1 fruit fly cellular context compared by ENCODE assay signal in the genomic region with DNA sequence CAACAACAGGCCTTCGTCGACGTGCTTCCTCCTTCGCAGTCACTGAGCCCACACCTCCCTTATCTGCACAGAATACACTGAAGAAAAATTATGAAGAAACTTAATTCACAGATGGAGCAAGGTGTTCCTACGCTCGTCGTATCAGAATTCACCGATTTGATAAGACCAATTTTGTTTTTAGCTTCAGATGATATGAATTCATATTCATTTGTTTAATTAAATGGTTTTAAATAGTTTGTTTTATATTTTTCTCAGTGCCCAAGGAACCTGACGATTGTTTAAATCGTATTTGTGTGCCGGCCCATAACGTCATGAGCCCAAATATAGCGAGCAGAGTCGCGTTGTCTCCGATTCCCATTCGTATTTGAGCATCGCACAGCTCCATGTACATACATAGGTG.
TF ChIP-seq lines count a peak whose summit lies in the region.

No protein-coding gene starts in this region.

TF ChIP-seq in whole organism, embryonic, 481 proteins besides CTCF, POLR2A, EP300 and RAD21 (continued from another document and continues in another):
- TF ChIP-seq luna (GFP tag; optimal IDR thresholded peaks at IDR 0.05; lab: Kevin White, UChicago) (no peak), CG6272 (GFP tag; IDR thresholded peaks at IDR 0.05; lab: Robert Waterston, UW) (no peak), CG8924 (tag; optimal IDR thresholded peaks at IDR 0.05; lab: Kevin White, UChicago) (peak; percentile 85), kni (GFP tag; optimal IDR thresholded peaks at IDR 0.05; lab: Kevin White, UChicago) (no peak), CG13624 (GFP tag; optimal IDR thresholded peaks at IDR 0.05; lab: Kevin White, UChicago) (peak; percentile 19), CG31224 (GFP tag; IDR thresholded peaks at IDR 0.05; lab: Robert Waterston, UW) (peak; percentile 43), CG10654 (GFP tag; optimal IDR thresholded peaks at IDR 0.05; lab: Kevin White, UChicago) (no peak), btn (GFP tag; optimal IDR thresholded peaks at IDR 0.05; lab: Kevin White, UChicago) (peak; percentile 63), D (optimal IDR thresholded peaks at IDR 0.05; lab: Kevin White, UChicago) (no peak), D (GFP tag; optimal IDR thresholded peaks at IDR 0.05; lab: Kevin White, UChicago) (peak; percentile 55), CG9797 (GFP tag; optimal IDR thresholded peaks at IDR 0.05; lab: Kevin White, UChicago) (no peak), CG8281 (tag; optimal IDR thresholded peaks at IDR 0.05; lab: Kevin White, UChicago) (peak; percentile 8), CG16863 (GFP tag; optimal IDR thresholded peaks at IDR 0.05; lab: Kevin White, UChicago) (peak; percentile 60), CG3726 (GFP tag; IDR thresholded peaks at IDR 0.05; lab: Robert Waterston, UW) (no peak), ase (GFP tag; IDR thresholded peaks at IDR 0.05; lab: Robert Waterston, UW) (no peak), CG2889 (GFP tag; IDR thresholded peaks at IDR 0.05; lab: Robert Waterston, UW) (no peak), Fer3 (tag; optimal IDR thresholded peaks at IDR 0.05; lab: Kevin White, UChicago) (peak; percentile 15), Aef1 (GFP tag; IDR thresholded peaks at IDR 0.05; lab: Robert Waterston, UW) (0 out of 3 replicates have a peak, but pooled peaks have one; percentile 15), Doc2 (GFP tag; IDR thresholded peaks at IDR 0.05; lab: Robert Waterston, UW) (no peak), sima (GFP tag; optimal IDR thresholded peaks at IDR 0.05; lab: Kevin White, UChicago) (peak; percentile 19), CG4730 (GFP tag; IDR thresholded peaks at IDR 0.05; lab: Robert Waterston, UW) (peak; percentile 7; the same call in 1 of the 2 replicates), Optix (GFP tag; IDR thresholded peaks at IDR 0.05; lab: Robert Waterston, UW) (peak; percentile 66; the same call in 2 of the 3 replicates), sens-2 (GFP tag; IDR thresholded peaks at IDR 0.05; lab: Robert Waterston, UW) (peak; percentile 10; the same call in 1 of the 2 replicates), Rx (GFP tag; IDR thresholded peaks at IDR 0.05; lab: Robert Waterston, UW) (0 out of 2 replicates have a peak, but pooled peaks have one; percentile 5), Neu2 (GFP tag; optimal IDR thresholded peaks at IDR 0.05; lab: Kevin White, UChicago; ENCODE audit: borderline replicate concordance) (peak; percentile 31), Med (GFP tag; lab: Kevin White, UChicago) (peak; percentile 90), Pdp1 (GFP tag; optimal IDR thresholded peaks at IDR 0.05; lab: Kevin White, UChicago) (peak; percentile 57 to 74), Vsx1 (GFP tag; optimal IDR thresholded peaks at IDR 0.05; lab: Kevin White, UChicago) (no peak), ssp (GFP tag; IDR thresholded peaks at IDR 0.05; lab: Robert Waterston, UW) (peak; percentile 34; the same call in 1 of the 2 replicates), CG9437 (GFP tag; optimal IDR thresholded peaks at IDR 0.05; lab: Kevin White, UChicago) (peak; percentile 40), Bgb (GFP tag; IDR thresholded peaks at IDR 0.05; lab: Robert Waterston, UW; ENCODE audit: partially characterized antibody) (no peak), br (optimal IDR thresholded peaks at IDR 0.05; lab: Kevin White, UChicago) (no peak), Kr (GFP tag; optimal IDR thresholded peaks at IDR 0.05; lab: Kevin White, UChicago) (no peak), HLH3B (GFP tag; IDR thresholded peaks at IDR 0.05; lab: Robert Waterston, UW) (no peak), CG8765 (GFP tag; IDR thresholded peaks at IDR 0.05; lab: Robert Waterston, UW) (peak; percentile 85), sens (GFP tag; lab: Kevin White, UChicago) (peak; percentile 97), CG33557 (GFP tag; optimal IDR thresholded peaks at IDR 0.05; lab: Kevin White, UChicago) (peak; percentile 74), CG11504 (tag; optimal IDR thresholded peaks at IDR 0.05; lab: Kevin White, UChicago) (peak; percentile 69), gt (GFP tag; IDR thresholded peaks at IDR 0.05; lab: Robert Waterston, UW) (no peak), Antp (GFP tag; optimal IDR thresholded peaks at IDR 0.05; lab: Kevin White, UChicago) (peak; percentile 28), CG12155 (GFP tag; optimal IDR thresholded peaks at IDR 0.05; lab: Kevin White, UChicago) (peak; percentile 67), CG15269 (tag; optimal IDR thresholded peaks at IDR 0.05; lab: Kevin White, UChicago) (peak; percentile 37), sd (tag; optimal IDR thresholded peaks at IDR 0.05; lab: Kevin White, UChicago) (no peak), pan (optimal IDR thresholded peaks at IDR 0.05; lab: Kevin White, UChicago) (no peak), pan (GFP tag; optimal IDR thresholded peaks at IDR 0.05 in 1 of 2, IDR thresholded peaks at IDR 0.05 in 1 of 2) (peak in 1 of 2 experiments; percentile 60), CG12942 (GFP tag; optimal IDR thresholded peaks at IDR 0.05; lab: Kevin White, UChicago) (peak; percentile 8), B-H1 (GFP tag; IDR thresholded peaks at IDR 0.05; lab: Robert Waterston, UW) (no peak), Rfx (GFP tag; IDR thresholded peaks at IDR 0.05; lab: Robert Waterston, UW) (peak; percentile 38), CG13287 (GFP tag; IDR thresholded peaks at IDR 0.05; lab: Robert Waterston, UW; ENCODE audit: partially characterized antibody) (no peak), nerfin-1 (tag; optimal IDR thresholded peaks at IDR 0.05; lab: Kevin White, UChicago) (peak; percentile 53), Dip3 (GFP tag; optimal IDR thresholded peaks at IDR 0.05; lab: Kevin White, UChicago) (peak; percentile 29), cas (GFP tag; IDR thresholded peaks at IDR 0.05; lab: Robert Waterston, UW) (no peak), CG6175 (GFP tag; IDR thresholded peaks at IDR 0.05; lab: Robert Waterston, UW) (no peak), pnt (GFP tag; optimal IDR thresholded peaks at IDR 0.05; lab: Kevin White, UChicago) (peak; percentile 49), CG32532 (GFP tag; IDR thresholded peaks at IDR 0.05; lab: Robert Waterston, UW) (peak; percentile 48; the same call in 1 of the 2 replicates), ab (GFP tag; optimal IDR thresholded peaks at IDR 0.05; lab: Kevin White, UChicago) (peak; percentile 28), CG3847 (GFP tag; IDR thresholded peaks at IDR 0.05; lab: Robert Waterston, UW) (0 out of 2 replicates have a peak, but pooled peaks have one; percentile 19), Gug (GFP tag; IDR thresholded peaks at IDR 0.05; lab: Robert Waterston, UW) (no peak), Dad (GFP tag; optimal IDR thresholded peaks at IDR 0.05; lab: Kevin White, UChicago) (peak; percentile 40), insv (GFP tag; optimal IDR thresholded peaks at IDR 0.05; lab: Kevin White, UChicago) (no peak), psq (GFP tag; optimal IDR thresholded peaks at IDR 0.05; lab: Kevin White, UChicago) (peak; percentile 17), ERR (GFP tag; optimal IDR thresholded peaks at IDR 0.05; lab: Kevin White, UChicago) (no peak), Fer1 (GFP tag; optimal IDR thresholded peaks at IDR 0.05; lab: Kevin White, UChicago) (no peak), fd102C (GFP tag; optimal IDR thresholded peaks at IDR 0.05; lab: Kevin White, UChicago) (peak; percentile 93), CG8478 (optimal IDR thresholded peaks at IDR 0.05; lab: Kevin White, UChicago) (no peak), HLHmδ (GFP tag; optimal IDR thresholded peaks at IDR 0.05; lab: Kevin White, UChicago) (no peak), CG43689 (GFP tag; IDR thresholded peaks at IDR 0.05; lab: Robert Waterston, UW) (no peak), CG18262 (tag; optimal IDR thresholded peaks at IDR 0.05; lab: Kevin White, UChicago) (peak; percentile 86), dmrt99B (tag; optimal IDR thresholded peaks at IDR 0.05; lab: Kevin White, UChicago) (peak; percentile 59), CG30431 (GFP tag; optimal IDR thresholded peaks at IDR 0.05; lab: Kevin White, UChicago) (peak; percentile 77), lov (optimal IDR thresholded peaks at IDR 0.05; lab: Kevin White, UChicago) (no peak), lov (GFP tag; IDR thresholded peaks at IDR 0.05; lab: Robert Waterston, UW) (peak; percentile 62; the same call in 1 of the 3 replicates), cad (GFP tag; optimal IDR thresholded peaks at IDR 0.05; lab: Kevin White, UChicago) (no peak), CG2875 (GFP tag; optimal IDR thresholded peaks at IDR 0.05; lab: Kevin White, UChicago) (peak; percentile 46), CG12236 (GFP tag; optimal IDR thresholded peaks at IDR 0.05; lab: Kevin White, UChicago) (peak; percentile 68), Gsc (GFP tag; IDR thresholded peaks at IDR 0.05; lab: Robert Waterston, UW) (peak; percentile 19; the same call in 1 of the 2 replicates), chif (GFP tag; optimal IDR thresholded peaks at IDR 0.05; lab: Kevin White, UChicago) (peak; percentile 54 to 85), CrebB (tag; optimal IDR thresholded peaks at IDR 0.05; lab: Kevin White, UChicago) (peak; percentile 28), D19A (tag; optimal IDR thresholded peaks at IDR 0.05; lab: Kevin White, UChicago) (peak; percentile 70), stc (GFP tag; IDR thresholded peaks at IDR 0.05; lab: Robert Waterston, UW) (0 out of 2 replicates have a peak, but pooled peaks have one; percentile 12), gfzf (GFP tag; optimal IDR thresholded peaks at IDR 0.05; lab: Kevin White, UChicago) (no peak), dysf (GFP tag; IDR thresholded peaks at IDR 0.05; lab: Robert Waterston, UW) (peak; percentile 56; the same call in 1 of the 3 replicates), fd96Cb (tag; optimal IDR thresholded peaks at IDR 0.05; lab: Kevin White, UChicago) (peak; percentile 57), Elba2 (GFP tag; optimal IDR thresholded peaks at IDR 0.05; lab: Kevin White, UChicago) (peak; percentile 71), CG3407 (GFP tag; optimal IDR thresholded peaks at IDR 0.05; lab: Kevin White, UChicago) (no peak), CG7987 (GFP tag; optimal IDR thresholded peaks at IDR 0.05; lab: Kevin White, UChicago) (no peak), odd (GFP tag; optimal IDR thresholded peaks at IDR 0.05; lab: Kevin White, UChicago) (no peak), sr (GFP tag; IDR thresholded peaks at IDR 0.05; lab: Robert Waterston, UW) (no peak), CG16813 (GFP tag; IDR thresholded peaks at IDR 0.05; lab: Robert Waterston, UW; ENCODE audit: partially characterized antibody) (no peak), Blimp-1 (GFP tag; optimal IDR thresholded peaks at IDR 0.05; lab: Kevin White, UChicago) (peak; percentile 52), Sry-β (GFP tag; optimal IDR thresholded peaks at IDR 0.05; lab: Kevin White, UChicago) (no peak), Dref (GFP tag; IDR thresholded peaks at IDR 0.05; lab: Robert Waterston, UW) (no peak), Mes4 (GFP tag; optimal IDR thresholded peaks at IDR 0.05; lab: Kevin White, UChicago) (peak; percentile 51), CG7372 (GFP tag; IDR thresholded peaks at IDR 0.05; lab: Robert Waterston, UW) (peak; percentile 30; the same call in 1 of the 2 replicates), caup (GFP tag; optimal IDR thresholded peaks at IDR 0.05; lab: Kevin White, UChicago; ENCODE audit: severe bottlenecking) (peak; percentile 39), CG10979 (tag; optimal IDR thresholded peaks at IDR 0.05; lab: Kevin White, UChicago) (peak; percentile 83), CG14441 (GFP tag; IDR thresholded peaks at IDR 0.05; lab: Robert Waterston, UW) (peak; percentile 28; the same call in 1 of the 2 replicates), CG7839 (tag; optimal IDR thresholded peaks at IDR 0.05; lab: Kevin White, UChicago) (peak; percentile 75), hb (GFP tag; IDR thresholded peaks at IDR 0.05; lab: Robert Waterston, UW; ENCODE audit: partially characterized antibody) (no peak), al (GFP tag; IDR thresholded peaks at IDR 0.05; lab: Robert Waterston, UW) (0 out of 2 replicates have a peak, but pooled peaks have one; percentile 20), Chrac-16 (GFP tag; optimal IDR thresholded peaks at IDR 0.05; lab: Kevin White, UChicago) (peak; percentile 77), CG17612 (GFP tag; IDR thresholded peaks at IDR 0.05; lab: Robert Waterston, UW) (no peak), fd64A (GFP tag; optimal IDR thresholded peaks at IDR 0.05; lab: Kevin White, UChicago) (no peak), tio (GFP tag; optimal IDR thresholded peaks at IDR 0.05; lab: Kevin White, UChicago) (peak; percentile 64), Hr3 (GFP tag; optimal IDR thresholded peaks at IDR 0.05; lab: Kevin White, UChicago) (peak; percentile 52), Side (GFP tag; optimal IDR thresholded peaks at IDR 0.05; lab: Kevin White, UChicago) (peak; percentile 64), CG9876 (GFP tag; optimal IDR thresholded peaks at IDR 0.05; lab: Kevin White, UChicago) (no peak), en (GFP tag; optimal IDR thresholded peaks at IDR 0.05; lab: Kevin White, UChicago) (no peak), CG11723 (GFP tag; optimal IDR thresholded peaks at IDR 0.05; lab: Kevin White, UChicago) (peak; percentile 10), tap (tag; optimal IDR thresholded peaks at IDR 0.05; lab: Kevin White, UChicago) (peak; percentile 41), nau (GFP tag; optimal IDR thresholded peaks at IDR 0.05; lab: Kevin White, UChicago) (no peak), Dll (GFP tag; IDR thresholded peaks at IDR 0.05; lab: Robert Waterston, UW; ENCODE audit: partially characterized antibody) (no peak), vnd (GFP tag; IDR thresholded peaks at IDR 0.05; lab: Robert Waterston, UW; ENCODE audit: partially characterized antibody) (no peak), CG10147 (GFP tag; optimal IDR thresholded peaks at IDR 0.05; lab: Kevin White, UChicago) (peak; percentile 32), lab (GFP tag; optimal IDR thresholded peaks at IDR 0.05; lab: Kevin White, UChicago) (peak; percentile 43), eve (GFP tag; optimal IDR thresholded peaks at IDR 0.05; lab: Kevin White, UChicago) (no peak), ara (GFP tag; IDR thresholded peaks at IDR 0.05; lab: Robert Waterston, UW) (peak; percentile 87), CG10267 (tag; optimal IDR thresholded peaks at IDR 0.05; lab: Kevin White, UChicago) (peak; percentile 75), Hmx (GFP tag; optimal IDR thresholded peaks at IDR 0.05; lab: Kevin White, UChicago) (no peak), CG15514 (GFP tag; optimal IDR thresholded peaks at IDR 0.05; lab: Kevin White, UChicago) (no peak), CG4820 (GFP tag; optimal IDR thresholded peaks at IDR 0.05; lab: Kevin White, UChicago) (peak; percentile 64), CG7963 (GFP tag; IDR thresholded peaks at IDR 0.05; lab: Robert Waterston, UW; ENCODE audit: partially characterized antibody) (no peak), CG4424 (GFP tag; optimal IDR thresholded peaks at IDR 0.05; lab: Kevin White, UChicago) (peak; percentile 65), CG31388 (GFP tag; optimal IDR thresholded peaks at IDR 0.05; lab: Kevin White, UChicago) (peak; percentile 10), CG10274 (GFP tag; optimal IDR thresholded peaks at IDR 0.05; lab: Kevin White, UChicago) (peak; percentile 19), TFAM (GFP tag; optimal IDR thresholded peaks at IDR 0.05; lab: Kevin White, UChicago) (no peak)
